Worm (Caenorhabditis elegans) whole organism, young adult: ENCODE data around the gene ZK1193.2.

Experiments
- F57C9.4 ChIP-seq: sonication (generic microtip); optimal IDR thresholded peaks from 2 replicates; lab custom pipeline; 2017; ENCODE audit warnings: mild to moderate bottlenecking, missing genetic modification characterization, missing compliant biosample characterization
- Y53G8AR.9 ChIP-seq: fragments of 200-800 bp; sonication (Bioruptor generic); conservative IDR thresholded peaks from 2 replicates; pipeline ENCODE4 v1.3.6; 2022; ENCODE audit warnings: missing genetic modification reagents, missing genetic modification characterization, missing compliant biosample characterization
- aptf-2 ChIP-seq: fragments of 200-800 bp; sonication (Bioruptor generic); conservative IDR thresholded peaks from 2 replicates; pipeline ENCODE4 v1.3.6; 2022; ENCODE audit warnings: missing genetic modification reagents, missing genetic modification characterization, missing compliant biosample characterization
- attf-6 ChIP-seq: fragments of 200-800 bp; sonication (Bioruptor generic); IDR thresholded peaks from 2 replicates; pipeline ENCODE4 v1.3.6; 2022; ENCODE audit warnings: missing genetic modification reagents, missing genetic modification characterization, missing compliant biosample characterization
- cebp-1 ChIP-seq, 2 experiments: fragments of 200-800 bp in 1 of 2; sonication (Bioruptor generic) in 1 of 2; sonication (generic microtip) in 1 of 2; IDR thresholded peaks in 1 of 2; optimal IDR thresholded peaks in 1 of 2; 2 replicates each; pipeline versions ENCODE4 v1.3.6 to Lab custom; 2017 to 2022; ENCODE audit warnings: missing compliant biosample characterization in 2 of 2, missing genetic modification characterization in 2 of 2, mild to moderate bottlenecking in 1 of 2, missing genetic modification reagents in 1 of 2, moderate library complexity in 1 of 2
- ceh-79 ChIP-seq: sonication (generic microtip); optimal IDR thresholded peaks from 2 replicates; lab custom pipeline; 2017; ENCODE audit warnings: mild to moderate bottlenecking, missing genetic modification characterization, missing compliant biosample characterization
- ets-4 ChIP-seq: fragments of 200-800 bp; sonication (Bioruptor generic); optimal IDR thresholded peaks from 2 replicates; lab custom pipeline; 2018; ENCODE audit warnings: mild to moderate bottlenecking, missing genetic modification characterization, missing compliant biosample characterization
- hrde-1 ChIP-seq: sonication (generic microtip); optimal IDR thresholded peaks from 2 replicates; lab custom pipeline; 2016; ENCODE audit warnings: missing genetic modification characterization, mild to moderate bottlenecking, missing compliant biosample characterization, moderate library complexity, missing genotype, missing genetic modification reagents, borderline replicate concordance
- let-607 ChIP-seq, 2 experiments: fragments of 200-800 bp in 1 of 2; sonication (Bioruptor generic) in 1 of 2; sonication (generic microtip) in 1 of 2; optimal IDR thresholded peaks; 2 replicates each; lab custom pipeline; 2016 to 2018; ENCODE audit warnings: mild to moderate bottlenecking in 2 of 2, missing compliant biosample characterization in 2 of 2, missing genetic modification characterization in 2 of 2, moderate library complexity in 2 of 2, missing genotype in 1 of 2
- madf-6 ChIP-seq: fragments of 200-800 bp; sonication (Bioruptor generic); IDR thresholded peaks from 2 replicates; pipeline ENCODE4 v1.3.6; 2022; ENCODE audit warnings: missing genetic modification reagents, missing genetic modification characterization, missing compliant biosample characterization
- mel-28 ChIP-seq: sonication (generic microtip); optimal IDR thresholded peaks from 2 replicates; lab custom pipeline; 2016; ENCODE audit warnings: borderline replicate concordance, mild to moderate bottlenecking, missing genetic modification characterization, missing compliant biosample characterization
- nfya-1 ChIP-seq: sonication (generic microtip); optimal IDR thresholded peaks from 2 replicates; lab custom pipeline; 2017; ENCODE audit warnings: antibody characterized with exemption, missing compliant biosample characterization, missing genetic modification characterization, borderline replicate concordance; ENCODE audit not compliant: insufficient read depth
- nfyb-1 ChIP-seq: fragments of 200-800 bp; sonication (Bioruptor generic); IDR thresholded peaks from 2 replicates; pipeline ENCODE4 v1.3.6; 2022; ENCODE audit warnings: missing genetic modification reagents, missing genetic modification characterization, missing compliant biosample characterization
- nhr-179 ChIP-seq: sonication (generic microtip); optimal IDR thresholded peaks from 2 replicates; lab custom pipeline; 2016; ENCODE audit warnings: mild to moderate bottlenecking, missing genetic modification characterization, missing compliant biosample characterization
- nhr-80 ChIP-seq: sonication (generic microtip); optimal IDR thresholded peaks from 2 replicates; lab custom pipeline; 2016; ENCODE audit warnings: missing genetic modification characterization, missing compliant biosample characterization
- nhr-90 ChIP-seq: sonication (generic microtip); optimal IDR thresholded peaks from 2 replicates; lab custom pipeline; 2016; ENCODE audit warnings: missing genotype, mild to moderate bottlenecking, missing genetic modification characterization, missing compliant biosample characterization
- rcor-1 ChIP-seq: fragments of 200-800 bp; sonication (Bioruptor generic); IDR thresholded peaks from 2 replicates; pipeline ENCODE4 v1.3.6; 2022; ENCODE audit warnings: missing genetic modification reagents, missing genetic modification characterization, missing compliant biosample characterization
- rec-8 ChIP-seq, 2 experiments: sonication (generic microtip); optimal IDR thresholded peaks; 2 replicates each; lab custom pipeline; 2016; ENCODE audit warnings: mild to moderate bottlenecking in 2 of 2, missing genetic modification characterization in 2 of 2, missing genetic modification reagents in 2 of 2, missing genotype in 2 of 2, missing biosample characterization in 1 of 2, missing compliant biosample characterization in 1 of 2, moderate library complexity in 1 of 2
- rpc-1 ChIP-seq, 2 experiments: fragments of 150-350 bp in 1 of 2; sonication (generic microtip) in 1 of 2; optimal IDR thresholded peaks; 2 replicates each; lab custom pipeline; 2014 to 2018; ENCODE audit warnings: missing biosample characterization in 1 of 2, missing genetic modification characterization in 1 of 2, missing genetic modification reagents in 1 of 2, missing genotype in 1 of 2
- sea-2 ChIP-seq: fragments of 200-800 bp; sonication (Bioruptor generic); IDR thresholded peaks from 2 replicates; pipeline ENCODE4 v1.3.6; 2022; ENCODE audit warnings: missing genetic modification characterization, missing compliant biosample characterization
- snpc-4 ChIP-seq, 5 experiments: fragments of 150-350 bp in 1 of 5; sonication (generic microtip) in 4 of 5; optimal IDR thresholded peaks; 2 replicates each; lab custom pipeline; 2014 to 2018; ENCODE audit warnings: missing genetic modification characterization in 5 of 5, missing biosample characterization in 3 of 5, antibody characterized with exemption in 2 of 5, mild to moderate bottlenecking in 2 of 5, missing compliant biosample characterization in 2 of 5, missing genotype in 2 of 5, moderate library complexity in 2 of 5, missing genetic modification reagents in 1 of 5
- sptf-2 ChIP-seq: fragments of 200-800 bp; sonication (Bioruptor generic); optimal IDR thresholded peaks from 2 replicates; lab custom pipeline; 2018; ENCODE audit warnings: mild to moderate bottlenecking, missing genetic modification characterization, missing compliant biosample characterization
- zfh-2 ChIP-seq: fragments of 200-800 bp; sonication (Bioruptor generic); conservative IDR thresholded peaks from 2 replicates; pipeline ENCODE4 v1.3.6; 2022; ENCODE audit warnings: missing genetic modification reagents, missing genetic modification characterization, missing compliant biosample characterization
- ztf-28 ChIP-seq: fragments of 200-800 bp; sonication (Bioruptor generic); IDR thresholded peaks from 2 replicates; pipeline ENCODE4 v1.3.6; 2022; ENCODE audit warnings: missing genetic modification reagents, missing genetic modification characterization, missing compliant biosample characterization

Gene ZK1193.2

ce11 chrX:439031-439430 lies 13.6 kb upstream of the ZK1193.2 start:
- TF ChIP-seq snpc-4 (GFP tag; optimal IDR thresholded peaks at IDR 0.05; lab: Kevin White, UChicago), result no peak
- no peak for TF ChIP-seq snpc-4 (tag; optimal IDR thresholded peaks at IDR 0.05; lab: Kevin White, UChicago)
- TF ChIP-seq nhr-179 (tag; lab: Kevin White, UChicago), result no peak
- TF ChIP-seq rcor-1, result no peak
- no peak for TF ChIP-seq cebp-1 (GFP tag; IDR thresholded peaks at IDR 0.05; lab: Robert Waterston, UW)
- TF ChIP-seq cebp-1 (tag; optimal IDR thresholded peaks at IDR 0.05; lab: Kevin White, UChicago), result no peak

- TF ChIP-seq rcor-1 (no peak), sea-2 (GFP tag; lab: Robert Waterston, UW) (no peak), nhr-80 (tag; lab: Kevin White, UChicago) (peak; percentile 24), attf-6 (no peak)
Observed at ce11 chrX:438396-438795, 13.0 kb upstream of the ZK1193.2 start.

- TF ChIP-seq rec-8 (tag; optimal IDR thresholded peaks at IDR 0.05; lab: Kevin White, UChicago) (no peak), snpc-4 (GFP tag; optimal IDR thresholded peaks at IDR 0.05; lab: Kevin White, UChicago) (no peak), snpc-4 (tag; optimal IDR thresholded peaks at IDR 0.05; lab: Kevin White, UChicago) (no peak), mel-28 (tag; lab: Kevin White, UChicago) (no peak), nfyb-1 (GFP tag; lab: Robert Waterston, UW) (0 out of 2 replicates have a peak, but pooled peaks have one; percentile 30), nfya-1 (no peak), nhr-90 (tag; lab: Kevin White, UChicago) (no peak)
- TF ChIP-seq, all 124 proteins: peak for 1
Observed at ce11 chrX:433747-434146, 8.3 kb upstream of the ZK1193.2 start, which contains the start of gene dve-1. Gene dve-1 (minus strand): TSS chrX:433812.

ce11 chrX:433029-433693 lies 7.7 kb upstream of the ZK1193.2 start:
- no peak for TF ChIP-seq rpc-1 (optimal IDR thresholded peaks at IDR 0.05; lab: Kevin White, UChicago)
- TF ChIP-seq rpc-1 (tag; optimal IDR thresholded peaks at IDR 0.05; lab: Kevin White, UChicago), result no peak
- no peak for TF ChIP-seq F57C9.4
- TF ChIP-seq aptf-2 (GFP tag; lab: Robert Waterston, UW), result no peak
- no peak for TF ChIP-seq sptf-2
- no peak for TF ChIP-seq madf-6 (GFP tag; lab: Robert Waterston, UW)
- no peak for TF ChIP-seq ceh-79
- no peak for TF ChIP-seq ztf-28 (GFP tag; lab: Robert Waterston, UW)
- TF ChIP-seq let-607 (tag; optimal IDR thresholded peaks at IDR 0.05; lab: Kevin White, UChicago), result no peak
- TF ChIP-seq hrde-1 (tag; lab: Kevin White, UChicago), result no peak

- TF ChIP-seq Y53G8AR.9 (GFP tag; lab: Robert Waterston, UW) (no peak), zfh-2 (peak; percentile 71)
- TF ChIP-seq, all 124 proteins: peak for 1
Observed at ce11 chrX:431596-431995, 6.2 kb upstream of the ZK1193.2 start.

ce11 chrX:423757-424156 lies 1.7 kb downstream of the ZK1193.2 start:
- TF ChIP-seq nhr-80 (tag; lab: Kevin White, UChicago) (peak; percentile 44), ets-4 (GFP tag; lab: Kevin White, UChicago) (no peak)
